Fruit fly (Drosophila melanogaster) whole organism, embryonic: ENCODE data around the gene GCC88.

Experiments used
- Bgb ChIP-seq: fragments of 200-800 bp; sonication (Bioruptor generic); IDR thresholded peaks from 2 replicates; pipeline ENCODE4 v1.3.6; 2022; ENCODE audit warnings: missing biosample characterization, missing genetic modification characterization; ENCODE audit not compliant: partially characterized antibody
- BtbVII ChIP-seq: fragments of 200-800 bp; sonication (Bioruptor generic); optimal IDR thresholded peaks from 3 replicates; lab custom pipeline; 2017; ENCODE audit warnings: missing biosample characterization, mild to moderate bottlenecking, missing genetic modification characterization
- C15 ChIP-seq: fragments of 200-800 bp; sonication (Bioruptor generic); IDR thresholded peaks from 3 replicates; pipeline ENCODE4 v1.3.6; 2022; ENCODE audit warnings: missing biosample characterization, missing genetic modification characterization
- CG10147 ChIP-seq: fragments of 200-800 bp; sonication (Bioruptor generic); optimal IDR thresholded peaks from 2 replicates; lab custom pipeline; 2019; ENCODE audit warnings: missing biosample characterization, mild to moderate bottlenecking, missing genetic modification characterization, moderate library complexity
- CG10462 ChIP-seq: fragments of 200-800 bp; sonication (Bioruptor generic); optimal IDR thresholded peaks from 2 replicates; lab custom pipeline; 2016; ENCODE audit warnings: missing biosample characterization, missing genetic modification characterization
- CG11560 ChIP-seq: fragments of 200-800 bp; sonication (Bioruptor generic); IDR thresholded peaks from 3 replicates; pipeline ENCODE4 v1.3.6; 2022; ENCODE audit warnings: missing biosample characterization, missing genetic modification characterization
- CG13287 ChIP-seq: fragments of 200-800 bp; sonication (Bioruptor generic); IDR thresholded peaks from 2 replicates; pipeline ENCODE4 v1.3.6; 2022; ENCODE audit warnings: missing biosample characterization, missing genetic modification characterization; ENCODE audit not compliant: partially characterized antibody
- CG17385 ChIP-seq: fragments of 200-800 bp; sonication (Bioruptor generic); optimal IDR thresholded peaks from 3 replicates; lab custom pipeline; 2018; ENCODE audit warnings: missing biosample characterization, mild to moderate bottlenecking, missing genetic modification characterization
- CG17612 ChIP-seq: fragments of 200-800 bp; sonication (Bioruptor generic); IDR thresholded peaks from 2 replicates; pipeline ENCODE4 v1.3.6; 2022; ENCODE audit warnings: missing biosample characterization, missing genetic modification characterization
- CG2712 ChIP-seq: fragments of 200-800 bp; optimal IDR thresholded peaks from 3 replicates; lab custom pipeline; 2019; ENCODE audit warnings: missing biosample characterization, mild to moderate bottlenecking, missing genetic modification characterization, moderate library complexity
- CG2875 ChIP-seq: fragments of 200-800 bp; sonication (Bioruptor generic); optimal IDR thresholded peaks from 2 replicates; lab custom pipeline; 2017; ENCODE audit warnings: missing biosample characterization, mild to moderate bottlenecking, missing genetic modification characterization, missing genetic modification reagents
- CG31388 ChIP-seq: fragments of 200-800 bp; sonication (Bioruptor generic); optimal IDR thresholded peaks from 2 replicates; lab custom pipeline; 2016; ENCODE audit warnings: missing biosample characterization, missing genetic modification characterization
- CG33213 ChIP-seq: fragments of 200-800 bp; sonication (Bioruptor generic); optimal IDR thresholded peaks from 3 replicates; lab custom pipeline; 2016; ENCODE audit warnings: missing biosample characterization, missing genetic modification characterization
- CG3847 ChIP-seq: fragments of 200-800 bp; sonication (Bioruptor generic); IDR thresholded peaks from 2 replicates; pipeline ENCODE4 v1.3.6; 2022; ENCODE audit warnings: missing biosample characterization, missing genetic modification characterization
- CG4404 ChIP-seq: fragments of 200-800 bp; sonication (Bioruptor generic); IDR thresholded peaks from 2 replicates; pipeline ENCODE4 v1.3.6; 2022; ENCODE audit warnings: missing biosample characterization, missing genetic modification characterization
- CG8359 ChIP-seq: fragments of 200-800 bp; sonication (Bioruptor generic); optimal IDR thresholded peaks from 2 replicates; lab custom pipeline; 2017; ENCODE audit warnings: missing biosample characterization, mild to moderate bottlenecking, missing genetic modification characterization, borderline replicate concordance
- CkIIα-i1 ChIP-seq: fragments of 200-800 bp; sonication (Bioruptor generic); IDR thresholded peaks from 2 replicates; pipeline ENCODE4 v1.3.6; 2022; ENCODE audit warnings: missing biosample characterization, missing genetic modification characterization
- Dll ChIP-seq: fragments of 200-800 bp; sonication (Bioruptor generic); IDR thresholded peaks from 4 replicates; pipeline ENCODE4 v1.3.6; 2022; ENCODE audit warnings: missing biosample characterization, missing genetic modification characterization; ENCODE audit not compliant: partially characterized antibody
- Dp ChIP-seq: fragments of 200-800 bp; sonication (Bioruptor generic); optimal IDR thresholded peaks from 2 replicates; lab custom pipeline; 2018; ENCODE audit warnings: missing biosample characterization, mild to moderate bottlenecking, missing genetic modification characterization, moderate library complexity
- Elba2 ChIP-seq: fragments of 200-800 bp; sonication (Bioruptor generic); optimal IDR thresholded peaks from 3 replicates; lab custom pipeline; 2016; ENCODE audit warnings: missing biosample characterization, missing genetic modification characterization
- Ets65A ChIP-seq: fragments of 200-800 bp; sonication (Bioruptor generic); peaks from one replicate; lab custom pipeline; 2016; ENCODE audit warnings: missing biosample characterization, missing genetic modification characterization
- Hey ChIP-seq: fragments of 200-800 bp; sonication (Bioruptor generic); optimal IDR thresholded peaks from 3 replicates; lab custom pipeline; 2018; ENCODE audit warnings: missing biosample characterization, mild to moderate bottlenecking, missing genetic modification characterization
- Lpt ChIP-seq: fragments of >200 bp; optimal IDR thresholded peaks from 2 replicates; lab custom pipeline; 2018; ENCODE audit warnings: missing biosample characterization, missing genetic modification characterization
- MESR4 ChIP-seq: fragments of 200-800 bp; sonication (Bioruptor generic); optimal IDR thresholded peaks from 2 replicates; lab custom pipeline; 2018; ENCODE audit warnings: missing biosample characterization, mild to moderate bottlenecking, missing genetic modification characterization, moderate library complexity
- Mes4 ChIP-seq: fragments of 200-800 bp; sonication (Bioruptor generic); optimal IDR thresholded peaks from 2 replicates; lab custom pipeline; 2016; ENCODE audit warnings: missing biosample characterization, missing genetic modification characterization
- NFAT ChIP-seq: fragments of 200-800 bp; sonication (Bioruptor generic); IDR thresholded peaks from 2 replicates; pipeline ENCODE4 v1.3.6; 2022; ENCODE audit warnings: missing biosample characterization, missing genetic modification characterization
- Optix ChIP-seq: fragments of 200-800 bp; sonication (Bioruptor generic); IDR thresholded peaks from 3 replicates; pipeline ENCODE4 v1.3.6; 2022; ENCODE audit warnings: missing biosample characterization, missing genetic modification characterization
- Rx ChIP-seq: fragments of 200-800 bp; sonication (Bioruptor generic); IDR thresholded peaks from 2 replicates; pipeline ENCODE4 v1.3.6; 2022; ENCODE audit warnings: missing biosample characterization, missing genetic modification characterization
- ac ChIP-seq: fragments of 200-800 bp; sonication (Bioruptor generic); optimal IDR thresholded peaks from 3 replicates; lab custom pipeline; 2017; ENCODE audit warnings: missing biosample characterization, mild to moderate bottlenecking, missing genetic modification characterization
- ap ChIP-seq: fragments of 200-800 bp; sonication (Bioruptor generic); IDR thresholded peaks from 2 replicates; pipeline ENCODE4 v1.3.6; 2022; ENCODE audit warnings: missing biosample characterization, missing genetic modification characterization
- cato ChIP-seq: fragments of 200-800 bp; sonication (Bioruptor generic); optimal IDR thresholded peaks from 2 replicates; lab custom pipeline; 2016; ENCODE audit warnings: missing biosample characterization, missing genetic modification characterization, borderline replicate concordance
- caup ChIP-seq: fragments of 200-800 bp; sonication (Bioruptor generic); optimal IDR thresholded peaks from 3 replicates; lab custom pipeline; 2017; ENCODE audit warnings: missing biosample characterization, mild to moderate bottlenecking, missing genetic modification characterization, moderate library complexity; ENCODE audit not compliant: severe bottlenecking
- chm ChIP-seq: fragments of 200-800 bp; sonication (Bioruptor generic); IDR thresholded peaks from 2 replicates; pipeline ENCODE4 v1.3.6; 2022; ENCODE audit warnings: missing biosample characterization, missing genetic modification characterization
- disco-r ChIP-seq: fragments of 200-800 bp; sonication (Bioruptor generic); optimal IDR thresholded peaks from 2 replicates; lab custom pipeline; 2016; ENCODE audit warnings: missing biosample characterization, missing genetic modification characterization
- dmrt11E ChIP-seq: fragments of 200-800 bp; sonication (Bioruptor generic); optimal IDR thresholded peaks from 3 replicates; lab custom pipeline; 2018; ENCODE audit warnings: missing biosample characterization, mild to moderate bottlenecking, missing genetic modification characterization, moderate library complexity
- dpn ChIP-seq, 2 experiments: fragments of 200-800 bp; sonication (Bioruptor generic); optimal IDR thresholded peaks; 3 replicates each; lab custom pipeline; 2016; ENCODE audit warnings: missing biosample characterization in 2 of 2, missing genetic modification characterization in 2 of 2
- emc ChIP-seq: fragments of 200-800 bp; sonication (Bioruptor generic); optimal IDR thresholded peaks from 2 replicates; lab custom pipeline; 2016; ENCODE audit warnings: missing biosample characterization, missing genetic modification characterization
- esg ChIP-seq: fragments of 200-800 bp; sonication (Bioruptor generic); conservative IDR thresholded peaks from 2 replicates; pipeline ENCODE4 v1.3.6; 2022; ENCODE audit warnings: missing biosample characterization, missing genetic modification characterization
- gfzf ChIP-seq: fragments of 200-800 bp; sonication (Bioruptor generic); optimal IDR thresholded peaks from 2 replicates; lab custom pipeline; 2016; ENCODE audit warnings: missing biosample characterization, mild to moderate bottlenecking, missing genetic modification characterization, moderate library complexity
- hkb ChIP-seq, 2 experiments: fragments of 200-800 bp in 1 of 2; fragments of >200 bp in 1 of 2; sonication (Bioruptor generic) in 1 of 2; IDR thresholded peaks in 1 of 2; optimal IDR thresholded peaks in 1 of 2; 2 replicates each; pipeline versions ENCODE4 v1.3.6 to Lab custom; 2017 to 2022; ENCODE audit warnings: missing biosample characterization in 1 of 2, missing genetic modification characterization in 1 of 2
- oc ChIP-seq: fragments of 200-800 bp; sonication (Bioruptor generic); optimal IDR thresholded peaks from 2 replicates; lab custom pipeline; 2018; ENCODE audit warnings: missing biosample characterization, mild to moderate bottlenecking, missing genetic modification characterization, moderate library complexity
- pfk ChIP-seq: fragments of 200-800 bp; sonication (Bioruptor generic); optimal IDR thresholded peaks from 2 replicates; lab custom pipeline; 2018; ENCODE audit warnings: missing biosample characterization, mild to moderate bottlenecking, missing genetic modification characterization, moderate library complexity
- pita ChIP-seq: fragments of 200-800 bp; sonication (Bioruptor generic); optimal IDR thresholded peaks from 2 replicates; lab custom pipeline; 2017; ENCODE audit warnings: missing biosample characterization, mild to moderate bottlenecking, missing genetic modification characterization
- pzg ChIP-seq: fragments of 200-800 bp; sonication (Bioruptor generic); optimal IDR thresholded peaks from 3 replicates; lab custom pipeline; 2018; ENCODE audit warnings: missing biosample characterization, mild to moderate bottlenecking, missing genetic modification characterization, moderate library complexity
- sna ChIP-seq: fragments of 200-800 bp; sonication (Bioruptor generic); IDR thresholded peaks from 2 replicates; pipeline ENCODE4 v1.3.6; 2022; ENCODE audit warnings: missing biosample characterization, missing genetic modification characterization; ENCODE audit not compliant: partially characterized antibody
- tio ChIP-seq: fragments of 200-800 bp; sonication (Bioruptor generic); optimal IDR thresholded peaks from 2 replicates; lab custom pipeline; 2017; ENCODE audit warnings: missing biosample characterization, missing genetic modification characterization, inconsistent platforms
- tll ChIP-seq, 2 experiments: fragments of 200-800 bp in 1 of 2; fragments of >200 bp in 1 of 2; sonication (Bioruptor generic) in 1 of 2; optimal IDR thresholded peaks; 2 replicates each; lab custom pipeline; 2017 to 2019; ENCODE audit warnings: missing biosample characterization in 2 of 2, missing genetic modification characterization in 2 of 2, mild to moderate bottlenecking in 1 of 2, moderate library complexity in 1 of 2
- ttk ChIP-seq: fragments of 200-800 bp; sonication (Bioruptor generic); IDR thresholded peaks from 2 replicates; pipeline ENCODE4 v2.1.2; 2022; ENCODE audit warnings: missing biosample characterization, missing genetic modification characterization
- tup ChIP-seq: fragments of 200-800 bp; sonication (Bioruptor generic); optimal IDR thresholded peaks from 2 replicates; lab custom pipeline; 2016; ENCODE audit warnings: missing biosample characterization, mild to moderate bottlenecking, missing genetic modification characterization, moderate library complexity
- z ChIP-seq: fragments of 200-800 bp; sonication (Bioruptor generic); IDR thresholded peaks from 3 replicates; pipeline ENCODE4 v1.3.6; 2022; ENCODE audit warnings: missing biosample characterization, missing genetic modification characterization

GCC88 gene

DNA sequence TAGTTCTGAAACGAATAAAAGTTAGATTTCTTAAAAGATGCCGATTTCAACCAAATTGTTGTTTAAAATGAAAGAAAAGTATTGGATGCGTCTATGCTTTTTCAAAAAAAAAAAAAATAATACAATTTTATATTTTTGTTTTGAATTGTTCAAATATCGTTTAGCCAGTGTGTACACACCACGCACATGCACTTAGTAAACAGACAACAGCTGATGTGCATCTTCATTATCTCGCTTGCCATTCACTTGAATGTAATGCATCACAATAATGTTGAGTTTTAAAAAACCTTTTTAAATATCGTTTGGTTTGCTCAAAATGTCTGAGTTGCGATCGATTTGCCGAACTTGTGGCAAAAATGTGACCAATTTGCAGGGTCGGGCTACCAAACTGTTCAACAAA is 5.6 kb upstream of the GCC88 start, which contains the start of gene CG31441 (continued):
- no peak for TF ChIP-seq chm
- TF ChIP-seq gfzf (GFP tag; lab: Kevin White, UChicago), result no peak
- no peak for TF ChIP-seq hkb (optimal IDR thresholded peaks at IDR 0.05; lab: Kevin White, UChicago)
- TF ChIP-seq hkb (GFP tag; IDR thresholded peaks at IDR 0.05; lab: Robert Waterston, UW), result no peak
- TF ChIP-seq CG31388 (GFP tag; lab: Kevin White, UChicago), result no peak
- TF ChIP-seq cato (GFP tag; lab: Kevin White, UChicago), result no peak
- no peak for TF ChIP-seq disco-r
- TF ChIP-seq pzg (GFP tag; lab: Kevin White, UChicago), result peak; percentile 49
- TF ChIP-seq ttk, result no peak
- no peak for TF ChIP-seq CG10147 (GFP tag; lab: Kevin White, UChicago)
- TF ChIP-seq caup (GFP tag; lab: Kevin White, UChicago), result no peak
- no peak for TF ChIP-seq CG3847 (GFP tag; lab: Robert Waterston, UW)
- no peak for TF ChIP-seq Mes4
- TF ChIP-seq Ets65A, result peak; percentile 56
- peak; percentile 19 for TF ChIP-seq pfk (GFP tag; lab: Kevin White, UChicago)
- TF ChIP-seq CG17612, result no peak
- TF ChIP-seq dpn (GFP tag; optimal IDR thresholded peaks at IDR 0.05; lab: Kevin White, UChicago), result no peak
- no peak for TF ChIP-seq C15 (GFP tag; lab: Robert Waterston, UW)
- TF ChIP-seq CG4404 (GFP tag; lab: Robert Waterston, UW), result no peak
- peak; percentile 64; the same call in 1 of the 2 replicates for TF ChIP-seq CG13287 (GFP tag; lab: Robert Waterston, UW)
- peak; percentile 52 for TF ChIP-seq CG17385 (GFP tag; lab: Kevin White, UChicago)
- TF ChIP-seq CG2712 (tag; lab: Kevin White, UChicago), result peak; percentile 3
- no peak for TF ChIP-seq CkIIα-i1 (GFP tag; lab: Robert Waterston, UW)
- 0 out of 2 replicates have a peak, but pooled peaks have one; percentile 50 for TF ChIP-seq sna (GFP tag; lab: Robert Waterston, UW)
- no peak for TF ChIP-seq CG10462 (GFP tag; lab: Kevin White, UChicago)
- TF ChIP-seq NFAT (GFP tag; lab: Robert Waterston, UW), result no peak
- TF ChIP-seq tio (GFP tag; lab: Kevin White, UChicago), result no peak
- TF ChIP-seq pita (GFP tag; lab: Kevin White, UChicago), result no peak
- no peak for TF ChIP-seq dmrt11E
- peak; percentile 18 for TF ChIP-seq MESR4
- TF ChIP-seq Lpt (GFP tag; lab: Kevin White, UChicago), result no peak
- TF ChIP-seq Rx (GFP tag; lab: Robert Waterston, UW), result no peak
- no peak for TF ChIP-seq CG8359 (GFP tag; lab: Kevin White, UChicago)
- TF ChIP-seq ap (GFP tag; lab: Robert Waterston, UW), result no peak
- 0 out of 2 replicates have a peak, but pooled peaks have one; percentile 24 for TF ChIP-seq Bgb (GFP tag; lab: Robert Waterston, UW)
- TF ChIP-seq ac, result no peak
- no peak for TF ChIP-seq tup (GFP tag; lab: Kevin White, UChicago)
- no peak for TF ChIP-seq CG11560 (tag; lab: Robert Waterston, UW)
- no peak for TF ChIP-seq Hey (tag; lab: Kevin White, UChicago)
- no peak for TF ChIP-seq esg (GFP tag; lab: Robert Waterston, UW)
- TF ChIP-seq BtbVII (GFP tag; lab: Kevin White, UChicago), result no peak
- no peak for TF ChIP-seq Optix (GFP tag; lab: Robert Waterston, UW)
- TF ChIP-seq oc (tag; lab: Kevin White, UChicago), result no peak
- TF ChIP-seq z (GFP tag; lab: Robert Waterston, UW), result no peak
- no peak for TF ChIP-seq CG2875 (GFP tag; lab: Kevin White, UChicago)
- peak; percentile 69 for TF ChIP-seq Dp (GFP tag; lab: Kevin White, UChicago)
- peak; percentile 66; the same call in 2 of the 4 replicates for TF ChIP-seq Dll (GFP tag; lab: Robert Waterston, UW)
- TF ChIP-seq CG33213, result no peak
- no peak for TF ChIP-seq Elba2 (GFP tag; lab: Kevin White, UChicago)
- TF ChIP-seq emc (GFP tag; lab: Kevin White, UChicago), result no peak
- no peak for TF ChIP-seq tll (GFP tag; optimal IDR thresholded peaks at IDR 0.05; lab: Kevin White, UChicago)
